Fruit fly (Drosophila melanogaster) whole organism, embryonic: ENCODE results near the gene Pdcd4.

Experiments used
- Atf3 ChIP-seq: fragments of 200-800 bp; sonication (Bioruptor generic); optimal IDR thresholded peaks from 3 replicates; lab custom pipeline; 2016; ENCODE audit warnings: missing biosample characterization, missing genetic modification characterization
- CG10147 ChIP-seq: fragments of 200-800 bp; sonication (Bioruptor generic); optimal IDR thresholded peaks from 2 replicates; lab custom pipeline; 2019; ENCODE audit warnings: missing biosample characterization, mild to moderate bottlenecking, missing genetic modification characterization, moderate library complexity
- CG10462 ChIP-seq: fragments of 200-800 bp; sonication (Bioruptor generic); optimal IDR thresholded peaks from 2 replicates; lab custom pipeline; 2016; ENCODE audit warnings: missing biosample characterization, missing genetic modification characterization
- CG10654 ChIP-seq: fragments of 200-800 bp; sonication (Bioruptor generic); optimal IDR thresholded peaks from 2 replicates; lab custom pipeline; 2016; ENCODE audit warnings: missing biosample characterization, missing genetic modification characterization
- CG11247 ChIP-seq: fragments of 200-800 bp; sonication (Bioruptor generic); IDR thresholded peaks from 2 replicates; pipeline ENCODE4 v1.3.6; 2022; ENCODE audit warnings: missing biosample characterization, missing genetic modification characterization
- CG11695 ChIP-seq: fragments of 200-800 bp; sonication (Bioruptor generic); IDR thresholded peaks from 3 replicates; pipeline ENCODE4 v1.3.6; 2022; ENCODE audit warnings: missing biosample characterization, missing genetic modification characterization
- CG12769 ChIP-seq: fragments of 200-800 bp; sonication (Bioruptor generic); optimal IDR thresholded peaks from 2 replicates; lab custom pipeline; 2019; ENCODE audit warnings: missing biosample characterization, mild to moderate bottlenecking, missing genetic modification characterization, moderate library complexity
- CG13894 ChIP-seq: fragments of 200-800 bp; sonication (Bioruptor generic); optimal IDR thresholded peaks from 3 replicates; lab custom pipeline; 2018; ENCODE audit warnings: missing biosample characterization, mild to moderate bottlenecking, missing genetic modification characterization, moderate library complexity
- CG1603 ChIP-seq: fragments of 200-800 bp; sonication (Bioruptor generic); optimal IDR thresholded peaks from 2 replicates; lab custom pipeline; 2019; ENCODE audit warnings: missing biosample characterization, mild to moderate bottlenecking, missing genetic modification characterization, moderate library complexity
- CG16863 ChIP-seq: fragments of 200-800 bp; sonication (Bioruptor generic); optimal IDR thresholded peaks from 3 replicates; lab custom pipeline; 2016; ENCODE audit warnings: missing biosample characterization, missing genetic modification characterization
- CG17385 ChIP-seq: fragments of 200-800 bp; sonication (Bioruptor generic); optimal IDR thresholded peaks from 3 replicates; lab custom pipeline; 2018; ENCODE audit warnings: missing biosample characterization, mild to moderate bottlenecking, missing genetic modification characterization
- CG1832 ChIP-seq: fragments of 200-800 bp; sonication (Bioruptor generic); optimal IDR thresholded peaks from 2 replicates; lab custom pipeline; 2017; ENCODE audit warnings: missing biosample characterization, mild to moderate bottlenecking, missing genetic modification characterization, inconsistent platforms
- CG2889 ChIP-seq: fragments of 200-800 bp; sonication (Bioruptor generic); IDR thresholded peaks from 3 replicates; pipeline ENCODE4 v1.3.6; 2022; ENCODE audit warnings: missing biosample characterization, missing genetic modification characterization
- CG31365 ChIP-seq: fragments of 200-800 bp; sonication (Bioruptor generic); optimal IDR thresholded peaks from 2 replicates; lab custom pipeline; 2018; ENCODE audit warnings: missing biosample characterization, mild to moderate bottlenecking, missing genetic modification characterization
- CG3163 ChIP-seq: fragments of 200-800 bp; sonication (Bioruptor generic); optimal IDR thresholded peaks from 3 replicates; lab custom pipeline; 2016; ENCODE audit warnings: missing biosample characterization, missing genetic modification characterization
- CG3407 ChIP-seq: fragments of 200-800 bp; sonication (Bioruptor generic); optimal IDR thresholded peaks from 2 replicates; lab custom pipeline; 2018; ENCODE audit warnings: missing biosample characterization, mild to moderate bottlenecking, missing genetic modification characterization
- CG3847 ChIP-seq: fragments of 200-800 bp; sonication (Bioruptor generic); IDR thresholded peaks from 2 replicates; pipeline ENCODE4 v1.3.6; 2022; ENCODE audit warnings: missing biosample characterization, missing genetic modification characterization
- CG7786 ChIP-seq: fragments of 200-800 bp; sonication (Bioruptor generic); optimal IDR thresholded peaks from 2 replicates; lab custom pipeline; 2016; ENCODE audit warnings: missing biosample characterization, missing genetic modification characterization
- CG7839 ChIP-seq: fragments of 200-800 bp; sonication (Bioruptor generic); optimal IDR thresholded peaks from 3 replicates; lab custom pipeline; 2018; ENCODE audit warnings: missing biosample characterization, mild to moderate bottlenecking, missing genetic modification characterization, moderate library complexity
- CG8281 ChIP-seq: fragments of 200-800 bp; sonication (Bioruptor generic); optimal IDR thresholded peaks from 2 replicates; lab custom pipeline; 2018; ENCODE audit warnings: missing biosample characterization, mild to moderate bottlenecking, missing genetic modification characterization, moderate library complexity
- CG8944 ChIP-seq: fragments of 200-800 bp; sonication (Bioruptor generic); optimal IDR thresholded peaks from 3 replicates; lab custom pipeline; 2016; ENCODE audit warnings: missing biosample characterization, missing genetic modification characterization
- Deaf1 ChIP-seq: fragments of 200-800 bp; optimal IDR thresholded peaks from 3 replicates; lab custom pipeline; 2019; ENCODE audit warnings: missing biosample characterization, mild to moderate bottlenecking, missing genetic modification characterization, moderate library complexity
- Dll ChIP-seq: fragments of 200-800 bp; sonication (Bioruptor generic); IDR thresholded peaks from 4 replicates; pipeline ENCODE4 v1.3.6; 2022; ENCODE audit warnings: missing biosample characterization, missing genetic modification characterization; ENCODE audit not compliant: partially characterized antibody
- ERR ChIP-seq: fragments of 200-800 bp; sonication (Bioruptor generic); optimal IDR thresholded peaks from 2 replicates; lab custom pipeline; 2016; ENCODE audit warnings: missing biosample characterization, missing genetic modification characterization
- Jarid2 ChIP-seq: fragments of 200-800 bp; sonication (Bioruptor generic); optimal IDR thresholded peaks from 3 replicates; lab custom pipeline; 2017; ENCODE audit warnings: mild to moderate bottlenecking, missing biosample characterization, missing genetic modification reagents, missing genetic modification characterization
- Med ChIP-seq: fragments of 200-800 bp; sonication (Bioruptor generic); peaks from one replicate; lab custom pipeline; 2016; ENCODE audit warnings: missing biosample characterization, missing genetic modification characterization, mild to moderate bottlenecking, inconsistent platforms, moderate library complexity
- Meics ChIP-seq: fragments of 200-800 bp; sonication (Bioruptor generic); optimal IDR thresholded peaks from 2 replicates; lab custom pipeline; 2017; ENCODE audit warnings: missing biosample characterization, mild to moderate bottlenecking, missing genetic modification characterization
- Optix ChIP-seq: fragments of 200-800 bp; sonication (Bioruptor generic); IDR thresholded peaks from 3 replicates; pipeline ENCODE4 v1.3.6; 2022; ENCODE audit warnings: missing biosample characterization, missing genetic modification characterization
- Spps ChIP-seq: fragments of 200-800 bp; sonication (Bioruptor generic); optimal IDR thresholded peaks from 2 replicates; lab custom pipeline; 2018; ENCODE audit warnings: missing biosample characterization, mild to moderate bottlenecking, missing genetic modification characterization
- Sry-β ChIP-seq: fragments of 200-800 bp; sonication (Bioruptor generic); optimal IDR thresholded peaks from 2 replicates; lab custom pipeline; 2018; ENCODE audit warnings: missing biosample characterization, mild to moderate bottlenecking, missing genetic modification characterization, moderate library complexity
- Taf1 ChIP-seq: fragments of 200-800 bp; sonication (Bioruptor generic); IDR thresholded peaks from 2 replicates; pipeline ENCODE4 v1.3.6; 2022; ENCODE audit warnings: missing biosample characterization, missing genetic modification characterization
- Trl ChIP-seq, 3 experiments: fragments of >200 bp in 2 of 3; fragments of 200-800 bp in 1 of 3; sonication (Bioruptor generic) in 1 of 3; optimal IDR thresholded peaks; 2 replicates in 1 of 3; 3 replicates in 2 of 3; lab custom pipeline; 2016 to 2017; ENCODE audit warnings: missing biosample characterization in 1 of 3, missing genetic modification characterization in 1 of 3
- ewg ChIP-seq: fragments of 200-800 bp; sonication (Bioruptor generic); optimal IDR thresholded peaks from 3 replicates; lab custom pipeline; 2017; ENCODE audit warnings: mild to moderate bottlenecking, missing biosample characterization, missing genetic modification reagents, missing genetic modification characterization
- hb ChIP-seq: fragments of 200-800 bp; sonication (Bioruptor generic); IDR thresholded peaks from 3 replicates; pipeline ENCODE4 v1.3.6; 2022; ENCODE audit warnings: missing biosample characterization, missing genetic modification characterization; ENCODE audit not compliant: partially characterized antibody
- lab ChIP-seq: fragments of 200-800 bp; sonication (Bioruptor generic); optimal IDR thresholded peaks from 3 replicates; lab custom pipeline; 2017; ENCODE audit warnings: missing biosample characterization, missing genetic modification characterization, mild to moderate bottlenecking, moderate library complexity, missing genetic modification reagents
- mld ChIP-seq: fragments of 200-800 bp; sonication (Bioruptor generic); IDR thresholded peaks from 3 replicates; pipeline ENCODE4 v1.3.6; 2022; ENCODE audit warnings: missing biosample characterization, missing genetic modification characterization; ENCODE audit not compliant: partially characterized antibody
- nerfin-1 ChIP-seq: fragments of 200-800 bp; sonication (Bioruptor generic); optimal IDR thresholded peaks from 3 replicates; lab custom pipeline; 2019; ENCODE audit warnings: missing biosample characterization, mild to moderate bottlenecking, missing genetic modification characterization, moderate library complexity
- nmo ChIP-seq: fragments of 200-800 bp; sonication (Bioruptor generic); optimal IDR thresholded peaks from 2 replicates; lab custom pipeline; 2018; ENCODE audit warnings: missing biosample characterization, mild to moderate bottlenecking, missing genetic modification characterization, moderate library complexity
- nom ChIP-seq: fragments of 200-800 bp; sonication (Bioruptor generic); optimal IDR thresholded peaks from 2 replicates; lab custom pipeline; 2017; ENCODE audit warnings: missing biosample characterization, missing genetic modification characterization, mild to moderate bottlenecking, moderate library complexity, missing genetic modification reagents
- oc ChIP-seq: fragments of 200-800 bp; sonication (Bioruptor generic); optimal IDR thresholded peaks from 2 replicates; lab custom pipeline; 2018; ENCODE audit warnings: missing biosample characterization, mild to moderate bottlenecking, missing genetic modification characterization, moderate library complexity
- p53 ChIP-seq: fragments of 200-800 bp; sonication (Bioruptor generic); optimal IDR thresholded peaks from 2 replicates; lab custom pipeline; 2016; ENCODE audit warnings: missing biosample characterization, missing genetic modification characterization
- pros ChIP-seq: fragments of 200-800 bp; sonication (Bioruptor generic); optimal IDR thresholded peaks from 3 replicates; lab custom pipeline; 2019; ENCODE audit warnings: missing biosample characterization, mild to moderate bottlenecking, missing genetic modification characterization, moderate library complexity
- pum ChIP-seq: fragments of 200-800 bp; sonication (Bioruptor generic); optimal IDR thresholded peaks from 2 replicates; lab custom pipeline; 2016; ENCODE audit warnings: missing biosample characterization, missing genetic modification characterization
- run ChIP-seq: fragments of 200-800 bp; sonication (Bioruptor generic); optimal IDR thresholded peaks from 3 replicates; lab custom pipeline; 2018; ENCODE audit warnings: missing biosample characterization, mild to moderate bottlenecking, missing genetic modification characterization
- sd ChIP-seq: fragments of 200-800 bp; sonication (Bioruptor generic); optimal IDR thresholded peaks from 3 replicates; lab custom pipeline; 2018; ENCODE audit warnings: missing biosample characterization, mild to moderate bottlenecking, missing genetic modification characterization, moderate library complexity
- sisA ChIP-seq: fragments of 200-800 bp; sonication (Bioruptor generic); IDR thresholded peaks from 2 replicates; pipeline ENCODE4 v1.3.6; 2022; ENCODE audit warnings: missing biosample characterization, missing genetic modification characterization
- ttk ChIP-seq: fragments of 200-800 bp; sonication (Bioruptor generic); IDR thresholded peaks from 2 replicates; pipeline ENCODE4 v2.1.2; 2022; ENCODE audit warnings: missing biosample characterization, missing genetic modification characterization
- twi ChIP-seq: fragments of 200-800 bp; optimal IDR thresholded peaks from 2 replicates; lab custom pipeline; 2019; ENCODE audit warnings: missing biosample characterization, mild to moderate bottlenecking, missing genetic modification characterization, moderate library complexity

Pdcd4 gene

DNA sequence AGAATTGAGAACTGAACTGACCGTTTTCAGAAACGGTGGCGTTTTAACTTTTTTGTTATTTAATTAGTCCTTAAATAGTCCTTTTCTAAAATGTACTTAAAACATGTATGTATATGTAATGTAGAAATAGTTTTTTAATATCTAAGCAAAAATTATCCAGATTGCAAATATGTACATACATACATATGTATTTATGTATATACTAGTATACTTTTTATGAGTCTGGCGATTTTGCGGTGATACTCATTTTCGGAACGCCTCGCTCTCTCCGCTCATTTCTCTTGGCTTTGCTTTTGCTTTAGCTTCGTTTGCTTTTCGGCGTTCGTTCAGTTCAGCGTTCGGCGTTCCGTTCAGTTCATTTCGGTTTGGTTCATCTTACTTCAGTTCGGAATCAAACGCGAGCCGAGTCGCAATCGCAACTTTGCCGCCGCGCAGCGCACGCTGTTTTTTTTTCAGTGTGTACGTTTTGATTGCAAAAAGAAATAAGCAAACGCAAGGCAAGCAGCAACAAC lies 7.2 kb upstream of the Pdcd4 start, which contains the start of gene rdgB (continued):
- TF ChIP-seq CG31365 (tag; lab: Kevin White, UChicago) (no peak), pum (peak; percentile 52), CG16863 (GFP tag; lab: Kevin White, UChicago) (peak; percentile 7), CG10462 (GFP tag; lab: Kevin White, UChicago) (peak; percentile 21), sisA (GFP tag; lab: Robert Waterston, UW) (peak; percentile 72; the same call in 1 of the 2 replicates), Taf1 (GFP tag; lab: Robert Waterston, UW) (peak; percentile 39; the same call in 1 of the 2 replicates), Jarid2 (GFP tag; lab: Kevin White, UChicago) (peak; percentile 89), Meics (GFP tag; lab: Kevin White, UChicago) (peak; percentile 87), CG1603 (tag; lab: Kevin White, UChicago) (peak; percentile 31), nerfin-1 (tag; lab: Kevin White, UChicago) (peak; percentile 73), CG2889 (GFP tag; lab: Robert Waterston, UW) (0 out of 3 replicates have a peak, but pooled peaks have one; percentile 39), lab (peak; percentile 78), Optix (GFP tag; lab: Robert Waterston, UW) (peak; percentile 20; the same call in 1 of the 3 replicates), oc (tag; lab: Kevin White, UChicago) (peak; percentile 63), CG11695 (GFP tag; lab: Robert Waterston, UW) (peak; percentile 30; the same call in 1 of the 3 replicates), CG3407 (peak; percentile 77), CG7839 (tag; lab: Kevin White, UChicago) (peak; percentile 90), CG17385 (GFP tag; lab: Kevin White, UChicago) (peak; percentile 80), CG12769 (tag; lab: Kevin White, UChicago) (peak; percentile 67), Spps (no peak), nmo (peak; percentile 88), ttk (GFP tag; lab: Robert Waterston, UW) (peak; percentile 70), Atf3 (GFP tag; lab: Kevin White, UChicago) (no peak), CG11247 (GFP tag; lab: Robert Waterston, UW) (peak; percentile 77), hb (no peak), Deaf1 (tag; lab: Kevin White, UChicago) (peak; percentile 96), twi (tag; lab: Kevin White, UChicago) (peak; percentile 63), ewg (peak; percentile 85), CG8944 (GFP tag; lab: Kevin White, UChicago) (no peak)

dm6 chrX:13761762-13762371 lies 6.7 kb upstream of the Pdcd4 start:
- TF ChIP-seq Sry-β (GFP tag; lab: Kevin White, UChicago) (no peak), ewg (peak; percentile 32), CG10147 (GFP tag; lab: Kevin White, UChicago) (no peak), CG3163 (GFP tag; lab: Kevin White, UChicago) (no peak), ERR (GFP tag; lab: Kevin White, UChicago) (peak; percentile 24), CG8281 (tag; lab: Kevin White, UChicago) (no peak), Dll (no peak), CG3847 (GFP tag; lab: Robert Waterston, UW) (no peak), Trl (optimal IDR thresholded peaks at IDR 0.05; lab: Kevin White, UChicago) (peak; percentile 63 to 78), Trl (GFP tag; optimal IDR thresholded peaks at IDR 0.05; lab: Kevin White, UChicago) (no peak), CG10654 (GFP tag; lab: Kevin White, UChicago) (no peak), CG7786 (no peak), sd (peak; percentile 51), pros (peak; percentile 16), run (no peak), Med (GFP tag; lab: Kevin White, UChicago) (peak; percentile 46), CG13894 (tag; lab: Kevin White, UChicago) (peak; percentile 96), CG16863 (GFP tag; lab: Kevin White, UChicago) (no peak), mld (GFP tag; lab: Robert Waterston, UW) (no peak), p53 (GFP tag; lab: Kevin White, UChicago) (peak; percentile 100), nom (GFP tag; lab: Kevin White, UChicago) (peak; percentile 64), CG1832 (GFP tag; lab: Kevin White, UChicago) (peak; percentile 18)
